Fruit fly (Drosophila melanogaster) whole organism, embryonic: ENCODE data around the gene CG13833.

Experiments used
- ATbp ChIP-seq: fragments of 200-800 bp; sonication (Bioruptor generic); optimal IDR thresholded peaks from 2 replicates; lab custom pipeline; 2017; ENCODE audit warnings: missing biosample characterization, mild to moderate bottlenecking, missing genetic modification characterization, missing genetic modification reagents
- Blimp-1 ChIP-seq: fragments of 200-800 bp; sonication (Bioruptor generic); optimal IDR thresholded peaks from 3 replicates; lab custom pipeline; 2018; ENCODE audit warnings: missing biosample characterization, missing genetic modification characterization, mild to moderate bottlenecking, moderate library complexity, missing genetic modification reagents
- CG1024 ChIP-seq: fragments of 200-800 bp; sonication (Bioruptor generic); IDR thresholded peaks from 2 replicates; pipeline ENCODE4 v1.3.6; 2022; ENCODE audit warnings: missing biosample characterization, missing genetic modification characterization
- CG10979 ChIP-seq: fragments of 200-800 bp; sonication (Bioruptor generic); optimal IDR thresholded peaks from 2 replicates; lab custom pipeline; 2018; ENCODE audit warnings: missing biosample characterization, mild to moderate bottlenecking, missing genetic modification characterization, moderate library complexity
- CG11504 ChIP-seq: fragments of 200-800 bp; sonication (Bioruptor generic); optimal IDR thresholded peaks from 3 replicates; lab custom pipeline; 2019; ENCODE audit warnings: missing biosample characterization, mild to moderate bottlenecking, missing genetic modification characterization, moderate library complexity
- CG11560 ChIP-seq: fragments of 200-800 bp; sonication (Bioruptor generic); IDR thresholded peaks from 3 replicates; pipeline ENCODE4 v1.3.6; 2022; ENCODE audit warnings: missing biosample characterization, missing genetic modification characterization
- CG12104 ChIP-seq: fragments of 200-800 bp; sonication (Bioruptor generic); optimal IDR thresholded peaks from 3 replicates; lab custom pipeline; 2016; ENCODE audit warnings: missing biosample characterization, missing genetic modification characterization
- CG12391 ChIP-seq: fragments of 200-800 bp; sonication (Bioruptor generic); optimal IDR thresholded peaks from 3 replicates; lab custom pipeline; 2018; ENCODE audit warnings: missing biosample characterization, mild to moderate bottlenecking, missing genetic modification characterization, moderate library complexity
- CG12659 ChIP-seq: fragments of 200-800 bp; sonication (Bioruptor generic); optimal IDR thresholded peaks from 3 replicates; lab custom pipeline; 2017; ENCODE audit warnings: mild to moderate bottlenecking, missing biosample characterization, missing genetic modification reagents, missing genetic modification characterization
- CG13424 ChIP-seq: fragments of 200-800 bp; sonication (Bioruptor generic); optimal IDR thresholded peaks from 2 replicates; lab custom pipeline; 2019; ENCODE audit warnings: missing biosample characterization, mild to moderate bottlenecking, missing genetic modification characterization, moderate library complexity
- CG17359 ChIP-seq: fragments of 200-800 bp; sonication (Bioruptor generic); optimal IDR thresholded peaks from 3 replicates; lab custom pipeline; 2018; ENCODE audit warnings: missing biosample characterization, mild to moderate bottlenecking, missing genetic modification characterization, moderate library complexity
- CG17802 ChIP-seq: fragments of 200-800 bp; sonication (Bioruptor generic); optimal IDR thresholded peaks from 2 replicates; lab custom pipeline; 2018; ENCODE audit warnings: missing biosample characterization, mild to moderate bottlenecking, missing genetic modification characterization, moderate library complexity
- CG18619 ChIP-seq: fragments of 200-800 bp; sonication (Bioruptor generic); optimal IDR thresholded peaks from 3 replicates; lab custom pipeline; 2017; ENCODE audit warnings: missing biosample characterization, mild to moderate bottlenecking, missing genetic modification characterization
- CG4730 ChIP-seq: fragments of 200-800 bp; sonication (Bioruptor generic); IDR thresholded peaks from 2 replicates; pipeline ENCODE4 v1.3.6; 2022; ENCODE audit warnings: missing biosample characterization, missing genetic modification characterization
- CG5245 ChIP-seq: fragments of 200-800 bp; sonication (Bioruptor generic); optimal IDR thresholded peaks from 3 replicates; lab custom pipeline; 2016; ENCODE audit warnings: missing biosample characterization, missing genetic modification characterization
- CG6791 ChIP-seq: fragments of 200-800 bp; sonication (Bioruptor generic); IDR thresholded peaks from 3 replicates; pipeline ENCODE4 v1.3.6; 2022; ENCODE audit warnings: missing biosample characterization, missing genetic modification characterization; ENCODE audit not compliant: partially characterized antibody
- CG7839 ChIP-seq: fragments of 200-800 bp; sonication (Bioruptor generic); optimal IDR thresholded peaks from 3 replicates; lab custom pipeline; 2018; ENCODE audit warnings: missing biosample characterization, mild to moderate bottlenecking, missing genetic modification characterization, moderate library complexity
- CG7928 ChIP-seq: fragments of 200-800 bp; sonication (Bioruptor generic); optimal IDR thresholded peaks from 2 replicates; lab custom pipeline; 2017; ENCODE audit warnings: missing biosample characterization, mild to moderate bottlenecking, missing genetic modification characterization
- CG7963 ChIP-seq: fragments of 200-800 bp; sonication (Bioruptor generic); IDR thresholded peaks from 3 replicates; pipeline ENCODE4 v1.3.6; 2022; ENCODE audit warnings: missing biosample characterization, missing genetic modification characterization; ENCODE audit not compliant: partially characterized antibody
- CG9727 ChIP-seq: fragments of 200-800 bp; sonication (Bioruptor generic); optimal IDR thresholded peaks from 3 replicates; lab custom pipeline; 2017; ENCODE audit warnings: missing biosample characterization, mild to moderate bottlenecking, missing genetic modification characterization
- D19A ChIP-seq: fragments of 200-800 bp; optimal IDR thresholded peaks from 3 replicates; lab custom pipeline; 2019; ENCODE audit warnings: missing biosample characterization, mild to moderate bottlenecking, missing genetic modification characterization, moderate library complexity
- Dek ChIP-seq: fragments of 200-800 bp; sonication (Bioruptor generic); optimal IDR thresholded peaks from 3 replicates; lab custom pipeline; 2019; ENCODE audit warnings: missing biosample characterization, mild to moderate bottlenecking, missing genetic modification characterization, moderate library complexity
- Dip3 ChIP-seq: fragments of 200-800 bp; sonication (Bioruptor generic); optimal IDR thresholded peaks from 3 replicates; lab custom pipeline; 2016; ENCODE audit warnings: missing biosample characterization, missing genetic modification characterization
- Dll ChIP-seq: fragments of 200-800 bp; sonication (Bioruptor generic); IDR thresholded peaks from 4 replicates; pipeline ENCODE4 v1.3.6; 2022; ENCODE audit warnings: missing biosample characterization, missing genetic modification characterization; ENCODE audit not compliant: partially characterized antibody
- Eip74EF ChIP-seq, 2 experiments: fragments of 200-800 bp in 1 of 2; fragments of >200 bp in 1 of 2; sonication (Bioruptor generic) in 1 of 2; optimal IDR thresholded peaks; 2 replicates each; lab custom pipeline; 2017 to 2019; ENCODE audit warnings: missing biosample characterization in 2 of 2, missing genetic modification characterization in 2 of 2, mild to moderate bottlenecking in 1 of 2, moderate library complexity in 1 of 2
- Ets97D ChIP-seq: fragments of 200-800 bp; sonication (Bioruptor generic); optimal IDR thresholded peaks from 3 replicates; lab custom pipeline; 2016; ENCODE audit warnings: missing biosample characterization, missing genetic modification characterization
- Gsc ChIP-seq: fragments of 200-800 bp; sonication (Bioruptor generic); IDR thresholded peaks from 2 replicates; pipeline ENCODE4 v1.3.6; 2022; ENCODE audit warnings: missing biosample characterization, missing genetic modification characterization
- H15 ChIP-seq: fragments of 200-800 bp; sonication (Bioruptor generic); IDR thresholded peaks from 3 replicates; pipeline ENCODE4 v1.3.6; 2022; ENCODE audit warnings: missing biosample characterization, missing genetic modification characterization
- HmgD ChIP-seq: fragments of 200-800 bp; sonication (Bioruptor generic); optimal IDR thresholded peaks from 3 replicates; lab custom pipeline; 2016; ENCODE audit warnings: missing biosample characterization, missing genetic modification characterization
- Hr3 ChIP-seq: fragments of 200-800 bp; sonication (Bioruptor generic); optimal IDR thresholded peaks from 3 replicates; lab custom pipeline; 2016; ENCODE audit warnings: missing biosample characterization, missing genetic modification characterization
- Med ChIP-seq: fragments of 200-800 bp; sonication (Bioruptor generic); peaks from one replicate; lab custom pipeline; 2016; ENCODE audit warnings: missing biosample characterization, missing genetic modification characterization, mild to moderate bottlenecking, inconsistent platforms, moderate library complexity
- Opbp ChIP-seq: fragments of 200-800 bp; sonication (Bioruptor generic); IDR thresholded peaks from 3 replicates; pipeline ENCODE4 v1.3.6; 2022; ENCODE audit warnings: missing biosample characterization, missing genetic modification characterization; ENCODE audit not compliant: partially characterized antibody
- PHDP ChIP-seq: fragments of 200-800 bp; sonication (Bioruptor generic); optimal IDR thresholded peaks from 3 replicates; lab custom pipeline; 2018; ENCODE audit warnings: missing biosample characterization, mild to moderate bottlenecking, missing genetic modification characterization, moderate library complexity
- Ravus ChIP-seq: fragments of 200-800 bp; sonication (Bioruptor generic); IDR thresholded peaks from 2 replicates; pipeline ENCODE4 v1.3.6; 2022; ENCODE audit warnings: missing biosample characterization, missing genetic modification characterization
- Sin3A ChIP-seq: fragments of >200 bp; optimal IDR thresholded peaks from 2 replicates; lab custom pipeline; 2018
- Stat92E ChIP-seq, 3 experiments: fragments of >200 bp in 2 of 3; fragments of 200-800 bp in 1 of 3; sonication (Bioruptor generic) in 1 of 3; optimal IDR thresholded peaks; 2 replicates each; lab custom pipeline; 2017 to 2019; ENCODE audit warnings: missing biosample characterization in 3 of 3, missing genetic modification characterization in 3 of 3, mild to moderate bottlenecking in 1 of 3, moderate library complexity in 1 of 3
- Trl ChIP-seq, 3 experiments: fragments of >200 bp in 2 of 3; fragments of 200-800 bp in 1 of 3; sonication (Bioruptor generic) in 1 of 3; optimal IDR thresholded peaks; 2 replicates in 1 of 3; 3 replicates in 2 of 3; lab custom pipeline; 2016 to 2017; ENCODE audit warnings: missing biosample characterization in 1 of 3, missing genetic modification characterization in 1 of 3
- amos ChIP-seq: fragments of 200-800 bp; sonication (Bioruptor generic); IDR thresholded peaks from 2 replicates; pipeline ENCODE4 v1.3.6; 2022; ENCODE audit warnings: missing biosample characterization, missing genetic modification characterization; ENCODE audit not compliant: partially characterized antibody
- ase ChIP-seq: fragments of 200-800 bp; sonication (Bioruptor generic); IDR thresholded peaks from 3 replicates; pipeline ENCODE4 v1.3.6; 2022; ENCODE audit warnings: missing biosample characterization, missing genetic modification characterization
- bab2 ChIP-seq: fragments of 200-800 bp; sonication (Bioruptor generic); optimal IDR thresholded peaks from 2 replicates; lab custom pipeline; 2016; ENCODE audit warnings: missing biosample characterization, missing genetic modification characterization
- bowl ChIP-seq: fragments of 200-800 bp; sonication (Bioruptor generic); IDR thresholded peaks from 2 replicates; pipeline ENCODE4 v1.3.6; 2022; ENCODE audit warnings: missing biosample characterization, missing genetic modification characterization
- br ChIP-seq: fragments of >200 bp; optimal IDR thresholded peaks from 2 replicates; lab custom pipeline; 2017
- cato ChIP-seq: fragments of 200-800 bp; sonication (Bioruptor generic); optimal IDR thresholded peaks from 2 replicates; lab custom pipeline; 2016; ENCODE audit warnings: missing biosample characterization, missing genetic modification characterization, borderline replicate concordance
- ftz-f1 ChIP-seq: fragments of 200-800 bp; sonication (Bioruptor generic); optimal IDR thresholded peaks from 2 replicates; lab custom pipeline; 2016; ENCODE audit warnings: missing biosample characterization, missing genetic modification characterization
- fu2 ChIP-seq: fragments of 200-800 bp; sonication (Bioruptor generic); optimal IDR thresholded peaks from 2 replicates; lab custom pipeline; 2016; ENCODE audit warnings: missing biosample characterization, missing genetic modification characterization
- lilli ChIP-seq: fragments of 200-800 bp; sonication (Bioruptor generic); optimal IDR thresholded peaks from 3 replicates; lab custom pipeline; 2016; ENCODE audit warnings: missing biosample characterization, missing genetic modification characterization
- onecut ChIP-seq: fragments of 200-800 bp; sonication (Bioruptor generic); IDR thresholded peaks from 2 replicates; pipeline ENCODE4 v1.3.6; 2022; ENCODE audit warnings: missing biosample characterization, missing genetic modification characterization
- pros ChIP-seq: fragments of 200-800 bp; sonication (Bioruptor generic); optimal IDR thresholded peaks from 3 replicates; lab custom pipeline; 2019; ENCODE audit warnings: missing biosample characterization, mild to moderate bottlenecking, missing genetic modification characterization, moderate library complexity
- so ChIP-seq: fragments of 200-800 bp; sonication (Bioruptor generic); IDR thresholded peaks from 3 replicates; pipeline ENCODE4 v1.3.6; 2022; ENCODE audit warnings: missing biosample characterization, missing genetic modification characterization
- zf30C ChIP-seq: fragments of 200-800 bp; sonication (Bioruptor generic); optimal IDR thresholded peaks from 3 replicates; lab custom pipeline; 2018; ENCODE audit warnings: missing biosample characterization, mild to moderate bottlenecking, missing genetic modification characterization

Gene CG13833

DNA sequence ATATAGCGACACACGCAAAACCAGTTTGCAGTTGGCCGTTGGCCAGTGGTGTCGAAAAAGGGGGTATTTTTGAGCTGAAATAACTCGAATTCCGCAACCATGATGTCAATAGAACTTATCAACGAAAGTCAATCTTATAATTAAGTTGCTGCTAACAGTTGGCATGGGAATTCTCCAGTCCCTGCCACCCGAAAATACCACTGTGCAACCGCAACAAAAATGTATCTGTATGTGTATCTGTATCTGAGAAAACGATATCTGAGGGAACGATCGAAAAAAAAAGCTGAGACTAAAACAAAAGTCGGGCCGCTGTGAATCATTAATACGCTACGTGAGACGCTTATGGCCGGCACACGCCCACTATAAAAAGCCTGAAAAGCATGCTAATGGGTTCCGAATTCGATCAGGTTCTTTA is 11.2 kb upstream of the CG13833 start (continued):
- TF ChIP-seq CG10979 (tag; lab: Kevin White, UChicago) (no peak), bowl (no peak; the same call in 1 of the 2 replicates), CG11504 (tag; lab: Kevin White, UChicago) (peak; percentile 68), CG12391 (peak; percentile 2), so (0 out of 3 replicates have a peak, but pooled peaks have one; percentile 50), CG12104 (GFP tag; lab: Kevin White, UChicago) (no peak), Med (GFP tag; lab: Kevin White, UChicago) (peak; percentile 92), ATbp (GFP tag; lab: Kevin White, UChicago) (no peak), CG7963 (GFP tag; lab: Robert Waterston, UW) (no peak), Ets97D (no peak), CG9727 (no peak), CG18619 (GFP tag; lab: Kevin White, UChicago) (peak; percentile 24), CG17802 (tag; lab: Kevin White, UChicago) (no peak), amos (GFP tag; lab: Robert Waterston, UW) (no peak), CG11560 (no peak), Stat92E (GFP tag; optimal IDR thresholded peaks at IDR 0.05; lab: Kevin White, UChicago) (no peak), zf30C (no peak), CG7928 (no peak), ase (peak; percentile 45; the same call in 1 of the 3 replicates), CG13424 (tag; lab: Kevin White, UChicago) (peak; percentile 27), pros (GFP tag; lab: Kevin White, UChicago) (no peak), br (lab: Kevin White, UChicago) (no peak), HmgD (GFP tag; lab: Kevin White, UChicago) (no peak), D19A (tag; lab: Kevin White, UChicago) (no peak), lilli (GFP tag; lab: Kevin White, UChicago) (peak; percentile 68), Dek (tag; lab: Kevin White, UChicago) (peak; percentile 20), Blimp-1 (GFP tag; lab: Kevin White, UChicago) (peak; percentile 1), Dll (GFP tag; lab: Robert Waterston, UW) (no peak), CG1024 (GFP tag; lab: Robert Waterston, UW) (no peak), CG6791 (GFP tag; lab: Robert Waterston, UW) (no peak), Sin3A (lab: Kevin White, UChicago) (no peak), CG4730 (GFP tag; lab: Robert Waterston, UW) (peak; percentile 50), cato (GFP tag; lab: Kevin White, UChicago) (no peak), CG5245 (no peak), Opbp (no peak), Gsc (no peak), onecut (GFP tag; lab: Robert Waterston, UW) (no peak), CG12659 (GFP tag; lab: Kevin White, UChicago) (peak; percentile 2), fu2 (no peak), Dip3 (GFP tag; lab: Kevin White, UChicago) (peak; percentile 47), bab2 (GFP tag; lab: Kevin White, UChicago) (peak; percentile 23), ftz-f1 (no peak), Eip74EF (GFP tag; optimal IDR thresholded peaks at IDR 0.05; lab: Kevin White, UChicago) (no peak), Hr3 (GFP tag; lab: Kevin White, UChicago) (peak; percentile 24), CG17359 (tag; lab: Kevin White, UChicago) (no peak), H15 (GFP tag; lab: Robert Waterston, UW) (0 out of 3 replicates have a peak, but pooled peaks have one; percentile 26), Ravus (no peak), PHDP (peak; percentile 50), Trl (optimal IDR thresholded peaks at IDR 0.05; lab: Kevin White, UChicago) (no peak), Trl (GFP tag; optimal IDR thresholded peaks at IDR 0.05; lab: Kevin White, UChicago) (no peak), CG7839 (tag; lab: Kevin White, UChicago) (peak; percentile 45)
